Worm (Caenorhabditis elegans) whole organism, midembryonic: ENCODE results near the gene C34F6.5.

Experiments
- T22C8.4 ChIP-seq: fragments of 200-800 bp; sonication (Bioruptor generic); IDR thresholded peaks from 2 replicates; pipeline ENCODE4 v1.3.6; 2022; ENCODE audit warnings: missing genetic modification characterization, missing compliant biosample characterization
- cog-1 ChIP-seq: sonication (generic microtip); optimal IDR thresholded peaks from 2 replicates; lab custom pipeline; 2016; ENCODE audit warnings: missing genetic modification characterization, missing compliant biosample characterization
- flt-1 ChIP-seq: fragments of 200-800 bp; sonication (Bioruptor generic); IDR thresholded peaks from 2 replicates; pipeline ENCODE4 v1.3.6; 2022; ENCODE audit warnings: missing genetic modification characterization, missing compliant biosample characterization
- klf-2 ChIP-seq: fragments of 200-800 bp; sonication (Bioruptor generic); conservative IDR thresholded peaks from 2 replicates; pipeline ENCODE4 v1.3.6; 2022; ENCODE audit warnings: missing genetic modification reagents, missing genetic modification characterization, missing compliant biosample characterization
- med-1 ChIP-seq: sonication (generic microtip); optimal IDR thresholded peaks from 2 replicates; lab custom pipeline; 2017; ENCODE audit warnings: missing genetic modification characterization, mild to moderate bottlenecking, missing compliant biosample characterization, antibody characterized with exemption, missing genetic modification reagents; ENCODE audit not compliant: insufficient read depth
- ref-1 ChIP-seq: fragments of 200-800 bp; sonication (Bioruptor generic); conservative IDR thresholded peaks from 2 replicates; pipeline ENCODE4 v1.3.6; 2022; ENCODE audit warnings: missing genetic modification reagents, missing genetic modification characterization, missing compliant biosample characterization
- tab-1 ChIP-seq: fragments of 200-800 bp; sonication (Bioruptor generic); IDR thresholded peaks from 2 replicates; pipeline ENCODE4 v1.3.6; 2022; ENCODE audit warnings: missing genetic modification characterization, missing compliant biosample characterization
- ztf-23 ChIP-seq: fragments of 200-800 bp; sonication (Bioruptor generic); IDR thresholded peaks from 2 replicates; pipeline ENCODE4 v1.3.6; 2022; ENCODE audit warnings: missing genetic modification reagents, missing genetic modification characterization, missing compliant biosample characterization
- ztf-29 ChIP-seq: fragments of 200-800 bp; sonication (Bioruptor generic); IDR thresholded peaks from 2 replicates; pipeline ENCODE4 v1.3.6; 2022; ENCODE audit warnings: missing genetic modification reagents, missing genetic modification characterization, missing compliant biosample characterization

The C34F6.5 gene

ce11 chrX:11240585-11241115, 32.0 kb upstream of the C34F6.5 start, which contains the start of gene C34F6.10:
C34F6.10 (minus strand) TSS chrX:11240635.
- TF ChIP-seq ztf-29 (GFP tag; lab: Robert Waterston, UW) = no peak
- TF ChIP-seq flt-1 (GFP tag; lab: Robert Waterston, UW) = no peak
- no peak for TF ChIP-seq T22C8.4
- TF ChIP-seq ztf-23 (GFP tag; lab: Robert Waterston, UW) = no peak

- TF ChIP-seq cog-1 (tag; lab: Kevin White, UChicago) = no peak
- no peak for TF ChIP-seq flt-1 (GFP tag; lab: Robert Waterston, UW)
- no peak for TF ChIP-seq ref-1 (GFP tag; lab: Robert Waterston, UW)
- no peak for TF ChIP-seq tab-1 (GFP tag; lab: Robert Waterston, UW)
- TF ChIP-seq ztf-23 (GFP tag; lab: Robert Waterston, UW) = no peak
- TF ChIP-seq med-1 = no peak
- TF ChIP-seq ztf-29 (GFP tag; lab: Robert Waterston, UW) = no peak
Observed at ce11 chrX:11226595-11226994, 17.9 kb upstream of the C34F6.5 start, which contains the start of gene C34F6.12. C34F6.12 (minus strand) TSS chrX:11226695.

- no peak for TF ChIP-seq ref-1 (GFP tag; lab: Robert Waterston, UW)
Observed at ce11 chrX:11222597-11223218, 14.0 kb upstream of the C34F6.5 start, which contains the start of gene C34F6.9. C34F6.9 (minus strand) TSS chrX:11222647.

- TF ChIP-seq klf-2 (GFP tag; lab: Robert Waterston, UW) (no peak), ztf-23 (GFP tag; lab: Robert Waterston, UW) (no peak), med-1 (no peak), tab-1 (GFP tag; lab: Robert Waterston, UW) (no peak), ref-1 (GFP tag; lab: Robert Waterston, UW) (no peak), flt-1 (GFP tag; lab: Robert Waterston, UW) (no peak), cog-1 (tag; lab: Kevin White, UChicago) (no peak), T22C8.4 (no peak), ztf-29 (GFP tag; lab: Robert Waterston, UW) (no peak)
Observed at ce11 chrX:11215420-11216050, 6.8 kb upstream of the C34F6.5 start, which contains the start of the genes C34F6.7 and idh-2. C34F6.7 (minus strand) TSS chrX:11215470. idh-2 (plus strand) TSS chrX:11216000.

- no peak for TF ChIP-seq tab-1 (GFP tag; lab: Robert Waterston, UW)
- no peak for TF ChIP-seq klf-2 (GFP tag; lab: Robert Waterston, UW)
- TF ChIP-seq ztf-23 (GFP tag; lab: Robert Waterston, UW) = no peak
- no peak for TF ChIP-seq ref-1 (GFP tag; lab: Robert Waterston, UW)
- TF ChIP-seq med-1 = no peak
- TF ChIP-seq cog-1 (tag; lab: Kevin White, UChicago) = no peak
- no peak for TF ChIP-seq T22C8.4
- no peak for TF ChIP-seq ztf-29 (GFP tag; lab: Robert Waterston, UW)
- no peak for TF ChIP-seq flt-1 (GFP tag; lab: Robert Waterston, UW)
Observed at ce11 chrX:11211360-11211759, 2.7 kb upstream of the C34F6.5 start.

ce11 chrX:11210417-11210816, 1.7 kb upstream of the C34F6.5 start:
- TF ChIP-seq T22C8.4 (no peak), klf-2 (GFP tag; lab: Robert Waterston, UW) (no peak), tab-1 (GFP tag; lab: Robert Waterston, UW) (0 out of 2 replicates have a peak, but pooled peaks have one; percentile 50)

- TF ChIP-seq cog-1 (tag; lab: Kevin White, UChicago) (peak; percentile 75), ztf-23 (GFP tag; lab: Robert Waterston, UW) (peak; percentile 52; the same call in 1 of the 2 replicates), ztf-29 (GFP tag; lab: Robert Waterston, UW) (no peak), tab-1 (GFP tag; lab: Robert Waterston, UW) (no peak), flt-1 (GFP tag; lab: Robert Waterston, UW) (peak; percentile 67)
Observed at ce11 chrX:11206953-11207352, 1.7 kb downstream of the C34F6.5 start, which contains the start of gene hst-2. hst-2 (minus strand) TSS chrX:11207155.

- TF ChIP-seq klf-2 (GFP tag; lab: Robert Waterston, UW) (no peak), ztf-23 (GFP tag; lab: Robert Waterston, UW) (no peak), med-1 (no peak), cog-1 (tag; lab: Kevin White, UChicago) (no peak), ref-1 (GFP tag; lab: Robert Waterston, UW) (no peak)
Observed at ce11 chrX:11203773-11204172, 4.9 kb downstream of the C34F6.5 start, which contains the start of gene C34F6.11. C34F6.11 (minus strand) TSS chrX:11203932.

ce11 chrX:11201165-11201564, 7.5 kb downstream of the C34F6.5 start, which contains the start of gene col-179:
col-179 (plus strand) TSS chrX:11201465.
- no peak for TF ChIP-seq ztf-23 (GFP tag; lab: Robert Waterston, UW)
- no peak for TF ChIP-seq ztf-29 (GFP tag; lab: Robert Waterston, UW)
- TF ChIP-seq flt-1 (GFP tag; lab: Robert Waterston, UW) = no peak
- no peak for TF ChIP-seq klf-2 (GFP tag; lab: Robert Waterston, UW)
- no peak for TF ChIP-seq med-1
- no peak for TF ChIP-seq ref-1 (GFP tag; lab: Robert Waterston, UW)
- TF ChIP-seq T22C8.4 = no peak
- TF ChIP-seq cog-1 (tag; lab: Kevin White, UChicago) = no peak
- TF ChIP-seq tab-1 (GFP tag; lab: Robert Waterston, UW) = no peak

ce11 chrX:11199155-11199554, 9.5 kb downstream of the C34F6.5 start, which contains the start of gene col-178:
col-178 (plus strand) TSS chrX:11199455.
- TF ChIP-seq T22C8.4 = no peak
- TF ChIP-seq cog-1 (tag; lab: Kevin White, UChicago) = no peak
- no peak for TF ChIP-seq klf-2 (GFP tag; lab: Robert Waterston, UW)
- no peak for TF ChIP-seq tab-1 (GFP tag; lab: Robert Waterston, UW)
- TF ChIP-seq ztf-23 (GFP tag; lab: Robert Waterston, UW) = no peak
